Fruit fly (Drosophila melanogaster) whole organism, embryonic: ENCODE results near the gene CG14903.

Source experiments
- Atf-2 ChIP-seq: fragments of 200-800 bp; sonication (Bioruptor generic); optimal IDR thresholded peaks from 2 replicates; lab custom pipeline; 2016; ENCODE audit warnings: missing biosample characterization, missing genetic modification characterization
- CG10431 ChIP-seq: fragments of 200-800 bp; sonication (Bioruptor generic); optimal IDR thresholded peaks from 3 replicates; lab custom pipeline; 2018; ENCODE audit warnings: missing biosample characterization, mild to moderate bottlenecking, missing genetic modification characterization
- CG10565 ChIP-seq: fragments of 200-800 bp; sonication (Bioruptor generic); optimal IDR thresholded peaks from 3 replicates; lab custom pipeline; 2016; ENCODE audit warnings: missing biosample characterization, mild to moderate bottlenecking, missing genetic modification characterization
- CG12104 ChIP-seq: fragments of 200-800 bp; sonication (Bioruptor generic); optimal IDR thresholded peaks from 3 replicates; lab custom pipeline; 2016; ENCODE audit warnings: missing biosample characterization, missing genetic modification characterization
- CG14050 ChIP-seq: fragments of 200-800 bp; sonication (Bioruptor generic); IDR thresholded peaks from 3 replicates; pipeline ENCODE4 v1.3.6; 2022; ENCODE audit warnings: missing biosample characterization, missing genetic modification characterization
- CG15601 ChIP-seq: fragments of 200-800 bp; sonication (Bioruptor generic); optimal IDR thresholded peaks from 3 replicates; lab custom pipeline; 2019; ENCODE audit warnings: missing biosample characterization, mild to moderate bottlenecking, missing genetic modification characterization, moderate library complexity
- CG17359 ChIP-seq: fragments of 200-800 bp; sonication (Bioruptor generic); optimal IDR thresholded peaks from 3 replicates; lab custom pipeline; 2018; ENCODE audit warnings: missing biosample characterization, mild to moderate bottlenecking, missing genetic modification characterization, moderate library complexity
- CG17385 ChIP-seq: fragments of 200-800 bp; sonication (Bioruptor generic); optimal IDR thresholded peaks from 3 replicates; lab custom pipeline; 2018; ENCODE audit warnings: missing biosample characterization, mild to moderate bottlenecking, missing genetic modification characterization
- CG1792 ChIP-seq: fragments of 200-800 bp; sonication (Bioruptor generic); optimal IDR thresholded peaks from 2 replicates; lab custom pipeline; 2016; ENCODE audit warnings: missing biosample characterization, missing genetic modification characterization
- CG18599 ChIP-seq: fragments of 200-800 bp; sonication (Bioruptor generic); optimal IDR thresholded peaks from 3 replicates; lab custom pipeline; 2017; ENCODE audit warnings: missing biosample characterization, missing genetic modification characterization, mild to moderate bottlenecking, moderate library complexity, missing genetic modification reagents
- CG34422 ChIP-seq: fragments of 200-800 bp; sonication (Bioruptor generic); IDR thresholded peaks from 3 replicates; pipeline ENCODE4 v1.3.6; 2022; ENCODE audit warnings: missing biosample characterization, missing genetic modification characterization
- CG3726 ChIP-seq: fragments of 200-800 bp; sonication (Bioruptor generic); IDR thresholded peaks from 3 replicates; pipeline ENCODE4, ENCODE4 v1.3.6; 2022; ENCODE audit warnings: missing biosample characterization, missing genetic modification characterization
- CG3995 ChIP-seq: fragments of 200-800 bp; sonication (Bioruptor generic); optimal IDR thresholded peaks from 3 replicates; lab custom pipeline; 2016; ENCODE audit warnings: missing biosample characterization, missing genetic modification characterization
- CG5953 ChIP-seq: fragments of 200-800 bp; sonication (Bioruptor generic); IDR thresholded peaks from 2 replicates; pipeline ENCODE4 v1.3.6; 2022; ENCODE audit warnings: missing biosample characterization, missing genetic modification characterization
- CG6813 ChIP-seq: fragments of 200-800 bp; sonication (Bioruptor generic); optimal IDR thresholded peaks from 2 replicates; lab custom pipeline; 2017; ENCODE audit warnings: missing biosample characterization, missing genetic modification characterization, mild to moderate bottlenecking, moderate library complexity, missing genetic modification reagents
- CG7357 ChIP-seq: fragments of 200-800 bp; sonication (Bioruptor generic); IDR thresholded peaks from 3 replicates; pipeline ENCODE4 v1.3.6; 2022; ENCODE audit warnings: missing biosample characterization, missing genetic modification characterization
- CG7987 ChIP-seq: fragments of 200-800 bp; sonication (Bioruptor generic); optimal IDR thresholded peaks from 2 replicates; lab custom pipeline; 2018; ENCODE audit warnings: missing biosample characterization, mild to moderate bottlenecking, missing genetic modification characterization, moderate library complexity
- CG8478 ChIP-seq: fragments of >200 bp; optimal IDR thresholded peaks from 2 replicates; lab custom pipeline; 2018
- CG9932 ChIP-seq: fragments of 200-800 bp; sonication (Bioruptor generic); IDR thresholded peaks from 2 replicates; pipeline ENCODE4 v1.3.6; 2022; ENCODE audit warnings: missing biosample characterization, missing genetic modification characterization
- CHES-1-like ChIP-seq: fragments of 200-800 bp; sonication (Bioruptor generic); optimal IDR thresholded peaks from 2 replicates; lab custom pipeline; 2016; ENCODE audit warnings: missing biosample characterization, missing genetic modification characterization
- CrebB ChIP-seq: fragments of 200-800 bp; sonication (Bioruptor generic); optimal IDR thresholded peaks from 3 replicates; lab custom pipeline; 2018; ENCODE audit warnings: missing biosample characterization, mild to moderate bottlenecking, missing genetic modification characterization
- D19B ChIP-seq: fragments of 200-800 bp; sonication (Bioruptor generic); optimal IDR thresholded peaks from 2 replicates; lab custom pipeline; 2017; ENCODE audit warnings: missing biosample characterization, mild to moderate bottlenecking, missing genetic modification characterization
- Dip3 ChIP-seq: fragments of 200-800 bp; sonication (Bioruptor generic); optimal IDR thresholded peaks from 3 replicates; lab custom pipeline; 2016; ENCODE audit warnings: missing biosample characterization, missing genetic modification characterization
- Mes4 ChIP-seq: fragments of 200-800 bp; sonication (Bioruptor generic); optimal IDR thresholded peaks from 2 replicates; lab custom pipeline; 2016; ENCODE audit warnings: missing biosample characterization, missing genetic modification characterization
- NFAT ChIP-seq: fragments of 200-800 bp; sonication (Bioruptor generic); IDR thresholded peaks from 2 replicates; pipeline ENCODE4 v1.3.6; 2022; ENCODE audit warnings: missing biosample characterization, missing genetic modification characterization
- Ptx1 ChIP-seq: fragments of 200-800 bp; sonication (Bioruptor generic); IDR thresholded peaks from 2 replicates; pipeline ENCODE4 v1.3.6; 2022; ENCODE audit warnings: missing biosample characterization, missing genetic modification characterization
- cas ChIP-seq: fragments of 200-800 bp; sonication (Bioruptor generic); IDR thresholded peaks from 2 replicates; pipeline ENCODE4 v1.3.6; 2022; ENCODE audit warnings: missing biosample characterization, missing genetic modification characterization
- chif ChIP-seq, 2 experiments: fragments of 200-800 bp; sonication (Bioruptor generic); optimal IDR thresholded peaks; 3 replicates each; lab custom pipeline; 2016; ENCODE audit warnings: missing biosample characterization in 2 of 2, missing genetic modification characterization in 2 of 2
- crp ChIP-seq, 2 experiments: fragments of 200-800 bp; sonication (Bioruptor generic); optimal IDR thresholded peaks; 2 replicates in 1 of 2; 3 replicates in 1 of 2; lab custom pipeline; 2017; ENCODE audit warnings: missing biosample characterization in 2 of 2, missing genetic modification characterization in 2 of 2, mild to moderate bottlenecking in 1 of 2, moderate library complexity in 1 of 2
- dmrt99B ChIP-seq: fragments of 200-800 bp; sonication (Bioruptor generic); optimal IDR thresholded peaks from 2 replicates; lab custom pipeline; 2018; ENCODE audit warnings: missing biosample characterization, mild to moderate bottlenecking, missing genetic modification characterization, moderate library complexity
- en ChIP-seq: fragments of 200-800 bp; sonication (Bioruptor generic); optimal IDR thresholded peaks from 2 replicates; lab custom pipeline; 2016; ENCODE audit warnings: missing biosample characterization, missing genetic modification characterization
- exex ChIP-seq: fragments of 200-800 bp; sonication (Bioruptor generic); optimal IDR thresholded peaks from 4 replicates; lab custom pipeline; 2018; ENCODE audit warnings: missing biosample characterization, mild to moderate bottlenecking, missing genetic modification characterization, moderate library complexity
- fd102C ChIP-seq: fragments of 200-800 bp; sonication (Bioruptor generic); optimal IDR thresholded peaks from 2 replicates; lab custom pipeline; 2018; ENCODE audit warnings: missing biosample characterization, mild to moderate bottlenecking, missing genetic modification characterization, moderate library complexity
- gfzf ChIP-seq: fragments of 200-800 bp; sonication (Bioruptor generic); optimal IDR thresholded peaks from 2 replicates; lab custom pipeline; 2016; ENCODE audit warnings: missing biosample characterization, mild to moderate bottlenecking, missing genetic modification characterization, moderate library complexity
- grau ChIP-seq: fragments of 200-800 bp; optimal IDR thresholded peaks from 3 replicates; lab custom pipeline; 2019; ENCODE audit warnings: missing biosample characterization, mild to moderate bottlenecking, missing genetic modification characterization, moderate library complexity
- gsb ChIP-seq: fragments of 200-800 bp; sonication (Bioruptor generic); IDR thresholded peaks from 2 replicates; pipeline ENCODE4 v1.3.6; 2022; ENCODE audit warnings: missing biosample characterization, missing genetic modification characterization
- h ChIP-seq: fragments of >200 bp; optimal IDR thresholded peaks from 2 replicates; lab custom pipeline; 2017
- hbn ChIP-seq: fragments of 200-800 bp; sonication (Bioruptor generic); IDR thresholded peaks from 2 replicates; pipeline ENCODE4 v1.3.6; 2022; ENCODE audit warnings: missing biosample characterization, missing genetic modification characterization; ENCODE audit not compliant: partially characterized antibody
- jing ChIP-seq: fragments of 200-800 bp; sonication (Bioruptor generic); optimal IDR thresholded peaks from 2 replicates; lab custom pipeline; 2018; ENCODE audit warnings: missing biosample characterization, mild to moderate bottlenecking, missing genetic modification characterization
- nerfin-2 ChIP-seq: fragments of 200-800 bp; sonication (Bioruptor generic); IDR thresholded peaks from 2 replicates; pipeline ENCODE4 v1.3.6; 2022; ENCODE audit warnings: missing biosample characterization, missing genetic modification characterization; ENCODE audit not compliant: partially characterized antibody
- pzg ChIP-seq: fragments of 200-800 bp; sonication (Bioruptor generic); optimal IDR thresholded peaks from 3 replicates; lab custom pipeline; 2018; ENCODE audit warnings: missing biosample characterization, mild to moderate bottlenecking, missing genetic modification characterization, moderate library complexity
- run ChIP-seq: fragments of 200-800 bp; sonication (Bioruptor generic); optimal IDR thresholded peaks from 3 replicates; lab custom pipeline; 2018; ENCODE audit warnings: missing biosample characterization, mild to moderate bottlenecking, missing genetic modification characterization
- schlank ChIP-seq: fragments of 200-800 bp; sonication (Bioruptor generic); optimal IDR thresholded peaks from 2 replicates; lab custom pipeline; 2018; ENCODE audit warnings: missing biosample characterization, mild to moderate bottlenecking, missing genetic modification characterization
- slp2 ChIP-seq: fragments of 200-800 bp; sonication (Bioruptor generic); optimal IDR thresholded peaks from 2 replicates; lab custom pipeline; 2016; ENCODE audit warnings: missing biosample characterization, missing genetic modification characterization
- sr ChIP-seq: fragments of 200-800 bp; sonication (Bioruptor generic); IDR thresholded peaks from 3 replicates; pipeline ENCODE4 v1.3.6; 2022; ENCODE audit warnings: missing biosample characterization, missing genetic modification characterization
- tio ChIP-seq: fragments of 200-800 bp; sonication (Bioruptor generic); optimal IDR thresholded peaks from 2 replicates; lab custom pipeline; 2017; ENCODE audit warnings: missing biosample characterization, missing genetic modification characterization, inconsistent platforms
- tna ChIP-seq: fragments of 200-800 bp; sonication (Bioruptor generic); IDR thresholded peaks from 2 replicates; pipeline ENCODE4 v1.3.6; 2022; ENCODE audit warnings: missing biosample characterization, missing genetic modification characterization; ENCODE audit not compliant: partially characterized antibody
- toy ChIP-seq: fragments of 200-800 bp; sonication (Bioruptor generic); IDR thresholded peaks from 2 replicates; pipeline ENCODE4 v1.3.6; 2022; ENCODE audit warnings: missing biosample characterization, missing genetic modification characterization
- tx ChIP-seq: fragments of 200-800 bp; sonication (Bioruptor generic); optimal IDR thresholded peaks from 2 replicates; lab custom pipeline; 2016; ENCODE audit warnings: missing biosample characterization, missing genetic modification characterization
- yki ChIP-seq: fragments of >200 bp; optimal IDR thresholded peaks from 3 replicates; lab custom pipeline; 2018
- z ChIP-seq: fragments of 200-800 bp; sonication (Bioruptor generic); IDR thresholded peaks from 3 replicates; pipeline ENCODE4 v1.3.6; 2022; ENCODE audit warnings: missing biosample characterization, missing genetic modification characterization

Gene CG14903

DNA sequence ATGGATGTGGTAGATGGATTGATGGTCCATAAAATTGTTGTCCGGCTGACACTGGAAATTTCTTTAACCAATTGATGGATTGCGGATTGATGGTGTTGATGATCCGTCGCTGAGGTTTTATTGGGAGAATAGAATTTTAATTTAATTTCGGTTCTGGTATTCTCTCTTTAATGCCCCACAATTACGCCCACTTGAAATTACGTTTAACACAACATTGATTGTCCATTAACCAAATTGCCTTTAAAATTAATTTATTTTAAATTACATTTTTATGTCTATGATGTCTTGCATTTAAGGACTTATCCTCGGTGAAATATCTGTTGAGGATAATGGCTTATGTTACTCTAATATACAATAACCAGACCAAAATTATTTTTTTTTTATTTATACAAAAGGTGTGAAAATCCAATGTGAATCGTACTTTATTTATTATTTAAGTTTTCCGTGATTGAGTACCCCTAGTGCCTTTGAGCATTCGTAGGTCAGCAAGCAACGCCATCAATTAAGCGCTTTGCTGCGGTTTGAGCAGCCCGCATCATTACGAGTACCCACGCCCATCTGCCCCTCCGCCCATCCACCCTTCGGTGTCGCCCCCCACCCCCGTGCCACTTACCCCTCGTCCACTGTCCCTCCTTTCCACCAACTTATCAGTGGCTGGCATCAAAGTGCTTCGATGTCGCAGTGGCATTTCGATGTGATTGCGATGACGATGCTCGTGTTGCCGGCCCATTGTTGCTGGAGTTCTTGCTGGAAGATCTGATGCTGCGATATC, 19.9 kb downstream of the CG14903 start (continued):
- no peak for TF ChIP-seq tio (GFP tag; lab: Kevin White, UChicago)
- no peak for TF ChIP-seq chif (GFP tag; optimal IDR thresholded peaks at IDR 0.05; lab: Kevin White, UChicago)
- TF ChIP-seq hbn (GFP tag; lab: Robert Waterston, UW), result no peak
- TF ChIP-seq CG8478 (lab: Kevin White, UChicago), result no peak
- TF ChIP-seq sr, result 0 out of 3 replicates have a peak, but pooled peaks have one; percentile 28
- no peak for TF ChIP-seq grau
- no peak for TF ChIP-seq NFAT
- no peak for TF ChIP-seq toy (GFP tag; lab: Robert Waterston, UW)
- no peak for TF ChIP-seq CG1792 (GFP tag; lab: Kevin White, UChicago)
- TF ChIP-seq crp (GFP tag; optimal IDR thresholded peaks at IDR 0.05; lab: Kevin White, UChicago), result no peak
- no peak for TF ChIP-seq fd102C (GFP tag; lab: Kevin White, UChicago)
- no peak for TF ChIP-seq D19B (GFP tag; lab: Kevin White, UChicago)
- no peak for TF ChIP-seq cas (GFP tag; lab: Robert Waterston, UW)
- TF ChIP-seq exex (tag; lab: Kevin White, UChicago), result no peak
- TF ChIP-seq CG3995 (GFP tag; lab: Kevin White, UChicago), result no peak
- TF ChIP-seq run (tag; lab: Kevin White, UChicago), result no peak
- TF ChIP-seq CrebB (tag; lab: Kevin White, UChicago), result no peak
- no peak; the same call in 2 of the 3 replicates for TF ChIP-seq CG14050 (GFP tag; lab: Robert Waterston, UW)
- no peak for TF ChIP-seq en (GFP tag; lab: Kevin White, UChicago)
- TF ChIP-seq CG9932 (GFP tag; lab: Robert Waterston, UW), result no peak
- peak; percentile 20 for TF ChIP-seq dmrt99B
- TF ChIP-seq Mes4, result no peak
- TF ChIP-seq CHES-1-like, result no peak
- TF ChIP-seq CG6813 (GFP tag; lab: Kevin White, UChicago), result no peak
- TF ChIP-seq gsb, result no peak
- no peak for TF ChIP-seq h (lab: Kevin White, UChicago)
- no peak for TF ChIP-seq CG7987 (GFP tag; lab: Kevin White, UChicago)
- TF ChIP-seq CG7357 (GFP tag; lab: Robert Waterston, UW), result no peak
- TF ChIP-seq CG3726 (GFP tag; lab: Robert Waterston, UW), result no peak
- no peak for TF ChIP-seq gfzf (GFP tag; lab: Kevin White, UChicago)
- no peak for TF ChIP-seq CG5953 (GFP tag; lab: Robert Waterston, UW)
- TF ChIP-seq CG10431 (GFP tag; lab: Kevin White, UChicago), result no peak
- TF ChIP-seq z (GFP tag; lab: Robert Waterston, UW), result no peak
- TF ChIP-seq CG10565 (GFP tag; lab: Kevin White, UChicago), result no peak
- no peak for TF ChIP-seq CG15601
- TF ChIP-seq CG17385, result no peak
- TF ChIP-seq CG34422 (GFP tag; lab: Robert Waterston, UW), result 0 out of 3 replicates have a peak, but pooled peaks have one; percentile 32
- TF ChIP-seq Dip3 (GFP tag; lab: Kevin White, UChicago), result no peak
- TF ChIP-seq Ptx1 (GFP tag; lab: Robert Waterston, UW), result no peak
- TF ChIP-seq Atf-2 (GFP tag; lab: Kevin White, UChicago), result no peak
- TF ChIP-seq CG12104 (GFP tag; lab: Kevin White, UChicago), result peak; percentile 60
- TF ChIP-seq nerfin-2, result no peak
- TF ChIP-seq tna (GFP tag; lab: Robert Waterston, UW), result no peak
- TF ChIP-seq pzg (GFP tag; lab: Kevin White, UChicago), result no peak
- TF ChIP-seq jing, result no peak
- TF ChIP-seq schlank (tag; lab: Kevin White, UChicago), result no peak
- no peak for TF ChIP-seq slp2 (GFP tag; lab: Kevin White, UChicago)
- no peak for TF ChIP-seq CG18599 (GFP tag; lab: Kevin White, UChicago)
- no peak for TF ChIP-seq CG17359 (tag; lab: Kevin White, UChicago)
- no peak for TF ChIP-seq yki
- TF ChIP-seq tx (GFP tag; lab: Kevin White, UChicago), result no peak
